Fruit fly (Drosophila melanogaster) whole organism, embryonic: ENCODE results near the gene ind.

ENCODE experiments used
- BEAF-32 ChIP-seq: fragments of 200-800 bp; sonication (Bioruptor generic); optimal IDR thresholded peaks from 3 replicates; lab custom pipeline; 2017; ENCODE audit warnings: missing biosample characterization, missing genetic modification characterization, mild to moderate bottlenecking, moderate library complexity, missing genetic modification reagents
- Bdp1 ChIP-seq: fragments of 200-800 bp; sonication (Bioruptor generic); optimal IDR thresholded peaks from 3 replicates; lab custom pipeline; 2016; ENCODE audit warnings: missing biosample characterization, missing genetic modification characterization
- C15 ChIP-seq: fragments of 200-800 bp; sonication (Bioruptor generic); IDR thresholded peaks from 3 replicates; pipeline ENCODE4 v1.3.6; 2022; ENCODE audit warnings: missing biosample characterization, missing genetic modification characterization
- CG12236 ChIP-seq: fragments of 200-800 bp; sonication (Bioruptor generic); optimal IDR thresholded peaks from 2 replicates; lab custom pipeline; 2016; ENCODE audit warnings: missing biosample characterization, missing genetic modification characterization
- CG13424 ChIP-seq: fragments of 200-800 bp; sonication (Bioruptor generic); optimal IDR thresholded peaks from 2 replicates; lab custom pipeline; 2019; ENCODE audit warnings: missing biosample characterization, mild to moderate bottlenecking, missing genetic modification characterization, moderate library complexity
- CG15073 ChIP-seq: fragments of 200-800 bp; sonication (Bioruptor generic); optimal IDR thresholded peaks from 2 replicates; lab custom pipeline; 2016; ENCODE audit warnings: missing biosample characterization, missing genetic modification characterization
- CG1832 ChIP-seq: fragments of 200-800 bp; sonication (Bioruptor generic); optimal IDR thresholded peaks from 2 replicates; lab custom pipeline; 2017; ENCODE audit warnings: missing biosample characterization, mild to moderate bottlenecking, missing genetic modification characterization, inconsistent platforms
- CG2202 ChIP-seq: fragments of 200-800 bp; sonication (Bioruptor generic); optimal IDR thresholded peaks from 2 replicates; lab custom pipeline; 2018; ENCODE audit warnings: missing biosample characterization, mild to moderate bottlenecking, missing genetic modification characterization
- CG33557 ChIP-seq: fragments of 200-800 bp; sonication (Bioruptor generic); optimal IDR thresholded peaks from 2 replicates; lab custom pipeline; 2019; ENCODE audit warnings: missing biosample characterization, mild to moderate bottlenecking, missing genetic modification characterization, moderate library complexity
- CG3838 ChIP-seq: fragments of 200-800 bp; sonication (Bioruptor generic); optimal IDR thresholded peaks from 3 replicates; lab custom pipeline; 2016; ENCODE audit warnings: missing biosample characterization, missing genetic modification characterization
- CG3995 ChIP-seq: fragments of 200-800 bp; sonication (Bioruptor generic); optimal IDR thresholded peaks from 3 replicates; lab custom pipeline; 2016; ENCODE audit warnings: missing biosample characterization, missing genetic modification characterization
- CG4282 ChIP-seq: fragments of 200-800 bp; sonication (Bioruptor generic); optimal IDR thresholded peaks from 2 replicates; lab custom pipeline; 2016; ENCODE audit warnings: missing biosample characterization, missing genetic modification characterization
- CG43689 ChIP-seq: fragments of 200-800 bp; sonication (Bioruptor generic); IDR thresholded peaks from 2 replicates; pipeline ENCODE4 v1.3.6; 2022; ENCODE audit warnings: missing biosample characterization, missing genetic modification characterization
- CG4424 ChIP-seq: fragments of 200-800 bp; sonication (Bioruptor generic); optimal IDR thresholded peaks from 3 replicates; lab custom pipeline; 2016; ENCODE audit warnings: missing biosample characterization, missing genetic modification characterization
- CG6175 ChIP-seq: fragments of 200-800 bp; sonication (Bioruptor generic); IDR thresholded peaks from 3 replicates; pipeline ENCODE4 v1.3.6; 2022; ENCODE audit warnings: missing biosample characterization, missing genetic modification characterization
- CG6254 ChIP-seq: fragments of 200-800 bp; sonication (Bioruptor generic); optimal IDR thresholded peaks from 3 replicates; lab custom pipeline; 2017; ENCODE audit warnings: mild to moderate bottlenecking, missing biosample characterization, missing genetic modification reagents, missing genetic modification characterization
- CG6813 ChIP-seq: fragments of 200-800 bp; sonication (Bioruptor generic); optimal IDR thresholded peaks from 2 replicates; lab custom pipeline; 2017; ENCODE audit warnings: missing biosample characterization, missing genetic modification characterization, mild to moderate bottlenecking, moderate library complexity, missing genetic modification reagents
- CG7745 ChIP-seq: fragments of 200-800 bp; sonication (Bioruptor generic); optimal IDR thresholded peaks from 2 replicates; lab custom pipeline; 2018; ENCODE audit warnings: missing biosample characterization, mild to moderate bottlenecking, missing genetic modification characterization, moderate library complexity
- CG7963 ChIP-seq: fragments of 200-800 bp; sonication (Bioruptor generic); IDR thresholded peaks from 3 replicates; pipeline ENCODE4 v1.3.6; 2022; ENCODE audit warnings: missing biosample characterization, missing genetic modification characterization; ENCODE audit not compliant: partially characterized antibody
- CG8478 ChIP-seq: fragments of >200 bp; optimal IDR thresholded peaks from 2 replicates; lab custom pipeline; 2018
- CG8924 ChIP-seq: fragments of 200-800 bp; optimal IDR thresholded peaks from 3 replicates; lab custom pipeline; 2019; ENCODE audit warnings: missing biosample characterization, mild to moderate bottlenecking, missing genetic modification characterization, moderate library complexity
- CG9609 ChIP-seq: fragments of 200-800 bp; sonication (Bioruptor generic); optimal IDR thresholded peaks from 3 replicates; lab custom pipeline; 2016; ENCODE audit warnings: missing biosample characterization, missing genetic modification characterization
- D19B ChIP-seq: fragments of 200-800 bp; sonication (Bioruptor generic); optimal IDR thresholded peaks from 2 replicates; lab custom pipeline; 2017; ENCODE audit warnings: missing biosample characterization, mild to moderate bottlenecking, missing genetic modification characterization
- Dek ChIP-seq: fragments of 200-800 bp; sonication (Bioruptor generic); optimal IDR thresholded peaks from 3 replicates; lab custom pipeline; 2019; ENCODE audit warnings: missing biosample characterization, mild to moderate bottlenecking, missing genetic modification characterization, moderate library complexity
- Dfd ChIP-seq, 2 experiments: fragments of >200 bp; optimal IDR thresholded peaks; 2 replicates each; lab custom pipeline; 2017; ENCODE audit warnings: missing biosample characterization in 2 of 2, missing genetic modification characterization in 2 of 2
- Hr51 ChIP-seq, 2 experiments: fragments of 200-800 bp; sonication (Bioruptor generic); optimal IDR thresholded peaks; 2 replicates in 1 of 2; 3 replicates in 1 of 2; lab custom pipeline; 2016 to 2018; ENCODE audit warnings: missing biosample characterization in 2 of 2, missing genetic modification characterization in 2 of 2, mild to moderate bottlenecking in 1 of 2, moderate library complexity in 1 of 2
- Hr78 ChIP-seq, 2 experiments: fragments of 200-800 bp in 1 of 2; fragments of >200 bp in 1 of 2; sonication (Bioruptor generic) in 1 of 2; optimal IDR thresholded peaks; 2 replicates each; lab custom pipeline; 2017 to 2019; ENCODE audit warnings: missing biosample characterization in 2 of 2, missing genetic modification characterization in 2 of 2, mild to moderate bottlenecking in 1 of 2, moderate library complexity in 1 of 2
- MTF-1 ChIP-seq: fragments of 200-800 bp; sonication (Bioruptor generic); optimal IDR thresholded peaks from 2 replicates; lab custom pipeline; 2018; ENCODE audit warnings: missing biosample characterization, mild to moderate bottlenecking, missing genetic modification characterization, borderline replicate concordance
- Max ChIP-seq: fragments of 200-800 bp; sonication (Bioruptor generic); optimal IDR thresholded peaks from 2 replicates; lab custom pipeline; 2016; ENCODE audit warnings: missing biosample characterization, mild to moderate bottlenecking, missing genetic modification characterization
- Meics ChIP-seq: fragments of 200-800 bp; sonication (Bioruptor generic); optimal IDR thresholded peaks from 2 replicates; lab custom pipeline; 2017; ENCODE audit warnings: missing biosample characterization, mild to moderate bottlenecking, missing genetic modification characterization
- Myb ChIP-seq: fragments of 200-800 bp; sonication (Bioruptor generic); optimal IDR thresholded peaks from 2 replicates; lab custom pipeline; 2016; ENCODE audit warnings: missing biosample characterization, missing genetic modification characterization
- ap ChIP-seq: fragments of 200-800 bp; sonication (Bioruptor generic); IDR thresholded peaks from 2 replicates; pipeline ENCODE4 v1.3.6; 2022; ENCODE audit warnings: missing biosample characterization, missing genetic modification characterization
- ash1 ChIP-seq: fragments of 200-800 bp; sonication (Bioruptor generic); optimal IDR thresholded peaks from 2 replicates; lab custom pipeline; 2018; ENCODE audit warnings: missing biosample characterization, mild to moderate bottlenecking, missing genetic modification characterization
- az2 ChIP-seq: fragments of 200-800 bp; sonication (Bioruptor generic); optimal IDR thresholded peaks from 3 replicates; lab custom pipeline; 2016; ENCODE audit warnings: missing biosample characterization, missing genetic modification characterization
- cato ChIP-seq: fragments of 200-800 bp; sonication (Bioruptor generic); optimal IDR thresholded peaks from 2 replicates; lab custom pipeline; 2016; ENCODE audit warnings: missing biosample characterization, missing genetic modification characterization, borderline replicate concordance
- croc ChIP-seq: fragments of 200-800 bp; sonication (Bioruptor generic); conservative IDR thresholded peaks from 3 replicates; pipeline ENCODE4 v1.3.6; 2022; ENCODE audit warnings: missing biosample characterization, missing genetic modification characterization
- dati ChIP-seq: fragments of 200-800 bp; sonication (Bioruptor generic); IDR thresholded peaks from 2 replicates; pipeline ENCODE4 v1.3.6; 2022; ENCODE audit warnings: missing biosample characterization, missing genetic modification characterization
- disco-r ChIP-seq: fragments of 200-800 bp; sonication (Bioruptor generic); optimal IDR thresholded peaks from 2 replicates; lab custom pipeline; 2016; ENCODE audit warnings: missing biosample characterization, missing genetic modification characterization
- fd102C ChIP-seq: fragments of 200-800 bp; sonication (Bioruptor generic); optimal IDR thresholded peaks from 2 replicates; lab custom pipeline; 2018; ENCODE audit warnings: missing biosample characterization, mild to moderate bottlenecking, missing genetic modification characterization, moderate library complexity
- fru ChIP-seq: fragments of >200 bp; optimal IDR thresholded peaks from 2 replicates; lab custom pipeline; 2017
- fu2 ChIP-seq: fragments of 200-800 bp; sonication (Bioruptor generic); optimal IDR thresholded peaks from 2 replicates; lab custom pipeline; 2016; ENCODE audit warnings: missing biosample characterization, missing genetic modification characterization
- kay ChIP-seq: fragments of 200-800 bp; sonication (Bioruptor generic); optimal IDR thresholded peaks from 2 replicates; lab custom pipeline; 2016; ENCODE audit warnings: missing biosample characterization, missing genetic modification characterization
- ken ChIP-seq: fragments of 200-800 bp; sonication (Bioruptor generic); IDR thresholded peaks from 3 replicates; pipeline ENCODE4 v1.3.6; 2022; ENCODE audit warnings: missing biosample characterization, missing genetic modification characterization
- nau ChIP-seq: fragments of 200-800 bp; sonication (Bioruptor generic); optimal IDR thresholded peaks from 3 replicates; lab custom pipeline; 2017; ENCODE audit warnings: missing biosample characterization, mild to moderate bottlenecking, missing genetic modification characterization, missing genetic modification reagents
- oc ChIP-seq: fragments of 200-800 bp; sonication (Bioruptor generic); optimal IDR thresholded peaks from 2 replicates; lab custom pipeline; 2018; ENCODE audit warnings: missing biosample characterization, mild to moderate bottlenecking, missing genetic modification characterization, moderate library complexity
- pfk ChIP-seq: fragments of 200-800 bp; sonication (Bioruptor generic); optimal IDR thresholded peaks from 2 replicates; lab custom pipeline; 2018; ENCODE audit warnings: missing biosample characterization, mild to moderate bottlenecking, missing genetic modification characterization, moderate library complexity
- tin ChIP-seq: fragments of 200-800 bp; sonication (Bioruptor generic); optimal IDR thresholded peaks from 3 replicates; lab custom pipeline; 2016; ENCODE audit warnings: missing biosample characterization, missing genetic modification characterization
- trem ChIP-seq: fragments of 200-800 bp; optimal IDR thresholded peaks from 3 replicates; lab custom pipeline; 2019; ENCODE audit warnings: missing biosample characterization, mild to moderate bottlenecking, missing genetic modification characterization, moderate library complexity
- vfl ChIP-seq: fragments of 200-800 bp; sonication (Bioruptor generic); optimal IDR thresholded peaks from 2 replicates; lab custom pipeline; 2016; ENCODE audit warnings: missing biosample characterization, missing genetic modification characterization
- wek ChIP-seq: fragments of 200-800 bp; sonication (Bioruptor generic); optimal IDR thresholded peaks from 3 replicates; lab custom pipeline; 2018; ENCODE audit warnings: missing biosample characterization, mild to moderate bottlenecking, missing genetic modification characterization, moderate library complexity
- zen ChIP-seq: fragments of 200-800 bp; sonication (Bioruptor generic); optimal IDR thresholded peaks from 3 replicates; lab custom pipeline; 2018; ENCODE audit warnings: missing biosample characterization, mild to moderate bottlenecking, missing genetic modification characterization, moderate library complexity

Gene ind

DNA sequence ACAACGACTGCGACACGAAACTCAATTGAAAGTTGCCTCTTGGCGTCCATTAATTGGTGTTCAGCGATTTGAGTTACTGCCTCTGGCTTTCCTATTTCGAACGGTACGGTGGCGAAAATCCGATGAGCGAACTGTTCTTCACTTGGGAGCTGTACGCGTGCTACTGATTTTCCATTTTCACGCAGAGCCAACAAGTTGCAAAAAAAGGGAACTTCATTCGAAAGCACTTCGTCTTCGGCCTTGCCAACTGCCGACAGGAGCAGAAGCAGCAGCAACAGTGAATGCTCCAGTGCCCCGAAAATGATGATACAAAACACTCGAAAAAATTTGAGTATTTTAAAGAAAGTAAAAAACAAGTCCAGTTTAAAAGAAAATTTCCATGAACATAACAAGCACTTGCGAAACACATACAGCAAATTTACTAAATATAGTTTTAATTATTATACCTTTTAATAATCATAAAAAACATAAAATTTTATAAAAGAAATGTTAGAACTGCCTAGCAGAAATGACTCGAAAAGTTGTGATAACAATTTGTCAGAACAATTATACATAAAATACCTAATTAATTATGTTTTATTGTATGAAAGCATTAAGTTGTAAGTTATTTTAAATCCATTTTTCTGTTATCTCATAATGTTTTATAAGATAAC lies 9.5 kb downstream of the ind start (continued):
- TF ChIP-seq CG12236 (GFP tag; lab: Kevin White, UChicago) (no peak), CG6813 (GFP tag; lab: Kevin White, UChicago) (no peak), ap (GFP tag; lab: Robert Waterston, UW) (no peak), zen (no peak), CG15073 (GFP tag; lab: Kevin White, UChicago) (no peak), Hr78 (GFP tag; optimal IDR thresholded peaks at IDR 0.05; lab: Kevin White, UChicago) (no peak), CG7745 (no peak), ken (GFP tag; lab: Robert Waterston, UW) (no peak), oc (tag; lab: Kevin White, UChicago) (no peak), nau (GFP tag; lab: Kevin White, UChicago) (no peak), MTF-1 (GFP tag; lab: Kevin White, UChicago) (no peak), az2 (peak; percentile 2), croc (GFP tag; lab: Robert Waterston, UW) (no peak), CG8924 (tag; lab: Kevin White, UChicago) (peak; percentile 57), fu2 (no peak), CG4282 (GFP tag; lab: Kevin White, UChicago) (no peak), CG6254 (GFP tag; lab: Kevin White, UChicago) (no peak), fd102C (GFP tag; lab: Kevin White, UChicago) (no peak), wek (GFP tag; lab: Kevin White, UChicago) (no peak), Myb (GFP tag; lab: Kevin White, UChicago) (no peak), CG2202 (tag; lab: Kevin White, UChicago) (no peak), Dek (tag; lab: Kevin White, UChicago) (peak; percentile 26), C15 (no peak), CG8478 (lab: Kevin White, UChicago) (no peak), tin (no peak), Bdp1 (GFP tag; lab: Kevin White, UChicago) (no peak), CG3995 (no peak), dati (no peak), CG13424 (tag; lab: Kevin White, UChicago) (peak; percentile 55), BEAF-32 (GFP tag; lab: Kevin White, UChicago) (no peak), vfl (no peak), disco-r (GFP tag; lab: Kevin White, UChicago) (no peak), D19B (GFP tag; lab: Kevin White, UChicago) (peak; percentile 23), Hr51 (GFP tag; optimal IDR thresholded peaks at IDR 0.05; lab: Kevin White, UChicago) (peak in 1 of 2 experiments; percentile 58), Meics (GFP tag; lab: Kevin White, UChicago) (peak; percentile 78), Max (no peak), CG4424 (GFP tag; lab: Kevin White, UChicago) (peak; percentile 13), Dfd (GFP tag; optimal IDR thresholded peaks at IDR 0.05; lab: Kevin White, UChicago) (no peak), CG7963 (no peak), CG1832 (GFP tag; lab: Kevin White, UChicago) (no peak), pfk (GFP tag; lab: Kevin White, UChicago) (no peak), CG43689 (GFP tag; lab: Robert Waterston, UW) (no peak), CG9609 (GFP tag; lab: Kevin White, UChicago) (no peak), cato (GFP tag; lab: Kevin White, UChicago) (no peak), kay (GFP tag; lab: Kevin White, UChicago) (no peak), trem (no peak), ash1 (GFP tag; lab: Kevin White, UChicago) (no peak), CG6175 (GFP tag; lab: Robert Waterston, UW) (no peak), fru (lab: Kevin White, UChicago) (no peak), CG3838 (GFP tag; lab: Kevin White, UChicago) (no peak), CG33557 (GFP tag; lab: Kevin White, UChicago) (no peak)
